Worm (Caenorhabditis elegans): ENCODE measurements around the gene hil-1.

DNA sequence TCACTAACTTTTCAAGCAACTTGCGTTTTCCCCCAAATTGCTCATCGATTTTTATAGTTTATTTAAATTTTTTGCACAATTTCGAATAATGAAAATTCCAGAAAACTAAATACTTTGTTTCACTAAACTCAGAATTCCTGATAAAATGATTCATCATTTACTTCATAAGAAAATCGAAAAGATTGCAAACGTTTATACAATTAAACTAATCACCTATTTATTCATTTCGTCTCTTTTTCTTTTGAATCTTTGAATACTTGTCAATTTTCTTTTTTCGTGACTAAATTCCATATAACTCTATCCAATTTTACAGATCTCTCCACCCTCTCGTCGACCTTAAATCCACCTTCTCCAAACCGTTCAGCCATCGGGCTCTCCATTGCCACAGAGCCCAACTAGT lies 13.0 kb upstream of the hil-1 start, which contains the start of gene C30G7.2:
- TF ChIP-seq ces-1 (GFP tag; optimal IDR thresholded peaks at IDR 0.05) (no peak), nhr-12 (tag; optimal IDR thresholded peaks at IDR 0.05) (no peak), ztf-11 (tag; optimal IDR thresholded peaks at IDR 0.05) (no peak), ceh-43 (GFP tag; optimal IDR thresholded peaks at IDR 0.05) (no peak), pha-4 (tag; optimal IDR thresholded peaks at IDR 0.05) (no peak), mep-1 (tag; optimal IDR thresholded peaks at IDR 0.05) (no peak), mab-5 (tag; optimal IDR thresholded peaks at IDR 0.05) (no peak), snpc-4 (tag; optimal IDR thresholded peaks at IDR 0.05) (no peak), lsy-2 (tag; optimal IDR thresholded peaks at IDR 0.05) (no peak), flh-1 (GFP tag; optimal IDR thresholded peaks at IDR 0.05) (no peak), ceh-83 (GFP tag; optimal IDR thresholded peaks at IDR 0.05) (no peak), bed-3 (GFP tag; optimal IDR thresholded peaks at IDR 0.05) (no peak), unc-39 (tag; optimal IDR thresholded peaks at IDR 0.05) (no peak)
